Fruit fly (Drosophila melanogaster) whole organism, larva: ENCODE results near the gene CG13876.

Experiments used
- noc ChIP-seq: fragments of 200-800 bp; sonication (Bioruptor generic); optimal IDR thresholded peaks from 3 replicates; lab custom pipeline; 2019; ENCODE audit warnings: missing biosample characterization, mild to moderate bottlenecking, missing genetic modification characterization, moderate library complexity

CG13876 gene

DNA sequence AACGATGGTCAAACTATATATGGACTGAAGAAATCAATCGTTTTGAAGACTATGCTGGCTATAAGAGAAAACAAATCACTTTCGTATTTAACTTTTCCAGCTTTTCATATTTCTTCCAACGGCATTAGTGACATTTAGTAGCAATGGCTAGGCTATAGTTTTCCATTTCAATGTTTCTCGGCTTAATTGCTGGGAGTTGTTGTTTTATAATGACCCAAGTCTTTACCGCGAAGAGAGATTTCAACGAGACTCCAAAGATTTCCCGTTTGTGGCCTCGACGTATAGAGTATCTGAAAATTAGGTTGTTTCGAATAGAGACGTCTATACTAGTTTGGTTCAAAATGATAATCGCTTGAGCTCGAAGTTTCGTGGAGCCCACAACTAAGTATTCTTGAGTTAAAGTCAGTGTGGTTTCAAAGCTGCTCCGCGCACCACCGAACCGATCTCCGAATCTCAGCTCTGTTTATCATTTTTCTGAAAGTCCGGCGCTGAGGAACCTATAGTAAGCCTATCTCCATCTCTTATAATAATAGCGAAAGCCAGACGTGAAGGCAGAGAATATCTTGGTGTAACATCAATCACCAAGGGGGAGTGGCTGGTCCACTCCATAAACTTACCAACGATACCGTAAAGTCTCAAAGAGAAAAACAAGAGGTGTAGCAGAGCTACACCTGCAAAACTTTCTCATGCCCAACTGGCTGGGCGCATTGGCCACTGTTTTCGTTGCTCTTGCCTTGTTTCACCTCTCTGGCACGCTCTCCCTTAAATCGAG, 26.3 kb upstream of the CG13876 start, which contains the start of gene CG13875:
Gene CG13875, plus strand, starts transcription at position 434 of the 772 bp plus-strand sequence.
- TF ChIP-seq noc (tag; lab: Kevin White, UChicago) = no peak

DNA sequence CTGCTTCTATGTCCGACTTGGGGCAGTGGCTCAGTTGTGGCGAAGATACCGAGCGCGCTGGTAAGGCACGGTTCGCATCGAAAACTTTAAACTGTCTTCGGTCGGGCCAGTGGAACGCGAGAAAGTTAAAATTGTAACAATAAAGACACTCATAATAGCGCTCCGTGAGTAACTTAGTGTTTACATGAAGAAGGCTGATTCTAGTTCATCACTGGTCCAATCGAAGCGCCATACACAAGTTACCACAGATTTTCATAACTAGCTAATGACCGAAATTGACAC, 25.7 kb upstream of the CG13876 start:
- TF ChIP-seq noc (tag; lab: Kevin White, UChicago) = no peak

DNA sequence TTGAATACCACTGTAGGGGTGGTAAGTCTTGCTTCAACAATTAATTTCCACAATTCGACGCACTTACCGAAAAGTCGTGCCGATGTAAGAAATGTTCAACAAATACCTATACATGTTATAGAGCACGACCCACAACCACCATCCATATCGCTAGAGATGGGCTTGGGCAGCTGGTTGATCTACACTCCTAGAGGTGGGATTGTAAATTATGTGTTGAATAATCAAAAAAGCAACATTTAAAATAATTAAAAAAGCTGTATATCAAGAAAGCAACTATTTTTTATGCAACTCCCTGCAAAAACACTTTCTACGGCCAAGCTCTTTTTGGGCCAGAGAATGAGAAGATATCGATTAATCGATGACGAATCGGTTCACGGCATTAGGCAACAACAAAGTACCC, 21.7 kb upstream of the CG13876 start, which contains the start of the genes CG34140, Mkp and Mtch:
Gene CG34140, minus strand, starts transcription at position 174 of the 400 bp plus-strand sequence.
Gene Mkp, minus strand, starts transcription at position 290 of the 400 bp plus-strand sequence.
Gene Mtch, plus strand, starts transcription at position 376 of the 400 bp plus-strand sequence.
- TF ChIP-seq noc (tag; lab: Kevin White, UChicago) = no peak

DNA sequence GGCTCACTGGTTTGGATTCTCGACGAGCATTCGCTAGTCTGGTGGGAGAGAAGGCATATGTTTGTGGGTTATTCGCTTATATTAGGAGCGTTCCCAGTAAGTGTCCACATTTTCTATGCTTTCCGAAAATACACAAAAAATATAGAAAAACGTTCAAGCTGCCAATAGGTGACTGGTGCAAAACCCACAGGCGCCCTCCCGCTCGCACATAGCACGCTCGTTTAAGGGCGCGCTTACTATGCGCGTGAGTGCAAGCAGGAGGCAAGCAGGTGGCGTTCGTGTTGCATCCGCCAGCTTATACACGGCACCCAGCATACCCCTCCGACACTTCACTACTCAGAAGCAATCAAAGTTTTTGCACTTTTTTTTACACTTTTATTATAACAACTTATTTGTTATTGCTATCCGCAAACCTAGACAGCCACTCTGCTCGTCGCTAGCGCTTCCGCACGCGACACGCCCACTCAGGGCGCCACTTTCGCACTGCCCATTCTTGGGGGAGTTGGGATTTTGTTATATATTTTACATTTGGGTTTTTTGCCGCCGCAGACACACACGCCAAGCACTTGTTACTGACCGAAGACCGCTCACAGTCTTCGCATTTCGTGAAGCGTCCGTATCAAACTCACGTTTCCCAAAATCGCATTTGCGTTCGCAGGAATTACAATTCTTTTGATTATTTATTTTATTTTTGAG, 6.7 kb upstream of the CG13876 start:
- no peak for TF ChIP-seq noc (tag; lab: Kevin White, UChicago)

dm6 chr3L:199754-200596, 6.0 kb upstream of the CG13876 start, which contains the start of the genes rno and mri:
Gene rno, minus strand, starts transcription at chr3L:199762.
Gene mri, plus strand, starts transcription at chr3L:200174.
- TF ChIP-seq noc (tag; lab: Kevin White, UChicago) = peak; percentile 65

DNA sequence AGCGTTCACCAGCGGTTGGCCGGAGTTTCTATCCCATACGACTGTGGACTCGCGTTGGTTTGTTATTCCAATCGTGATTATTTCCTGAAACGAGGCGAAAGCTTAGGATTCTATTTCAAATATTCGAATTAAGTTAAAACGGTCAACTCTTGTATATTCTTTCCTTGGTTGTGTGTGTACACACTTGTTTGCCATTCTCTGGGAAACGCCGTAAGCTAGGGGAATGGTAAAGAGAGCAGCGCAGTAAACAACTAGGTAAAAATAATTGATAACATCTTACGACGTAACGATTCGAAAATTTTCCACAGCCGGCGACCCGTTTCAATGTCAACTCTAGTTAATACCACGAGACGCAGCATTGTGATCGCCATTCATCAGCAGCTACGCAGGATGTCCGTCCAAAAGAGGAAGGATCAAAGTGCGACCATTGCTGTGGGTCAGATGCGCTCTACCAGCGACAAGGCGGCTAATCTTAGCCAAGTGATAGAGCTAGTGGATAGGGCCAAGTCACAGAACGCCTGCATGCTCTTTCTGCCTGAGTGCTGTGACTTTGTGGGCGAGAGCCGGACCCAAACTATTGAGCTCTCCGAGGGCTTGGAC, 2.3 kb upstream of the CG13876 start, which contains the start of gene NitFhit:
Gene NitFhit, plus strand, starts transcription at position 195 of the 600 bp plus-strand sequence.
- TF ChIP-seq noc (tag; lab: Kevin White, UChicago) = peak; percentile 16

DNA sequence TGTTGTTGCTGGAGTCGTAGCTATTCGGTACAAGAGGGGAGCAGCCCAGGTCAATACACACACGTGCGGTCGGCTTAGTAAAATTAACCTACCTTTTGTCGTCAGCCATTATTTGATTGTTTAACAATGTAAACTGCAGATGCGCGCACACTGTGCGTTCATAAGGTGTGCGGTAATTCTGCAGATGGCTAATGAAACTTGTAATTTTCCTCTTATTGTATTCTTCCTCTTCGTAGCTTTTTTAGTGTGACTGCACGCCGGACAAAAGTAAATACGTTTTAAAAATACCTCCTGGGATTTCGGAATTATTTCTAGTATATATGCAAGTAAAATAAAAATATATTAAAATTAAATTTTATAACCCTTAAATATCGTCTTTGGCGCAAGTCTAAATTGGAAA, 5.3 kb downstream of the CG13876 start, which contains the start of gene Prp4k:
Gene Prp4k, minus strand, starts transcription at position 258 of the 400 bp plus-strand sequence.
- TF ChIP-seq noc (tag; lab: Kevin White, UChicago) = no peak

- TF ChIP-seq noc (tag; lab: Kevin White, UChicago) = no peak
Measured at dm6 chr3L:212520-212919, 6.6 kb downstream of the CG13876 start, which contains the start of the genes thoc7 and Dis3l2. Gene thoc7, minus strand, starts transcription at chr3L:212687. Gene Dis3l2, plus strand, starts transcription at chr3L:212709.

- no peak for TF ChIP-seq noc (tag; lab: Kevin White, UChicago)
Measured at dm6 chr3L:216325-216724, 10.4 kb downstream of the CG13876 start, which contains the start of gene Kaz1-ORFB. Gene Kaz1-ORFB, plus strand, starts transcription at chr3L:216625.

DNA sequence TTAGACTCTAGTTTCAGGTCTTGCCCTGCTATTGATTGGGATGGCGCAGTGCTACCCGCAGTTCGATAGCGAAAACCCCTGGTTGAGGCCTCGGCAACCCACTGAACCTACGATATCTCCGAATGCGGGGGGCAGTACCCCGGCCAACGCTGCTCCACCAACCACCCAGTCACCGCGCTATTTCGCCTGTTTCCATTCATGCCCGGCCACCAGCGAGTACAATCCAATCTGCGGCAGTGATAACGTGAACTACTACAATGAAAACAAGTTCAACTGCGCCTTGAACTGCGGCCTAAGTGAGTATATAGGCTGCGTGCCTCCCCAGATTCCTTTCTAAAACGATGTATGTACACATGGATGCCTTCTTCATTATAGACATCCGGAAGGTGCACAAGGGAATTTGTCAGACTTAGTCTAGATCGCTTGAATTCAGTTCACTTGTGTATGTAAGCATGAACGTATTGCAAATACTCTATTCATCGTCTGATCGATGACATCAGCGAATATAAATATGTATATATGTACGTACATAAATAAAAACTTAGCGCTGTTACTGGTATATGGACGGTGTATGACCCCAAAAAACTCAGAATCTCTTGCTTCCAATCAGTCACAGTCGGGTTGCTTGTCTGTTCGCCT, 11.7 kb downstream of the CG13876 start, which contains the start of gene CG13877:
Gene CG13877, plus strand, starts transcription at position 589 of the 639 bp plus-strand sequence.
- TF ChIP-seq noc (tag; lab: Kevin White, UChicago) = no peak

DNA sequence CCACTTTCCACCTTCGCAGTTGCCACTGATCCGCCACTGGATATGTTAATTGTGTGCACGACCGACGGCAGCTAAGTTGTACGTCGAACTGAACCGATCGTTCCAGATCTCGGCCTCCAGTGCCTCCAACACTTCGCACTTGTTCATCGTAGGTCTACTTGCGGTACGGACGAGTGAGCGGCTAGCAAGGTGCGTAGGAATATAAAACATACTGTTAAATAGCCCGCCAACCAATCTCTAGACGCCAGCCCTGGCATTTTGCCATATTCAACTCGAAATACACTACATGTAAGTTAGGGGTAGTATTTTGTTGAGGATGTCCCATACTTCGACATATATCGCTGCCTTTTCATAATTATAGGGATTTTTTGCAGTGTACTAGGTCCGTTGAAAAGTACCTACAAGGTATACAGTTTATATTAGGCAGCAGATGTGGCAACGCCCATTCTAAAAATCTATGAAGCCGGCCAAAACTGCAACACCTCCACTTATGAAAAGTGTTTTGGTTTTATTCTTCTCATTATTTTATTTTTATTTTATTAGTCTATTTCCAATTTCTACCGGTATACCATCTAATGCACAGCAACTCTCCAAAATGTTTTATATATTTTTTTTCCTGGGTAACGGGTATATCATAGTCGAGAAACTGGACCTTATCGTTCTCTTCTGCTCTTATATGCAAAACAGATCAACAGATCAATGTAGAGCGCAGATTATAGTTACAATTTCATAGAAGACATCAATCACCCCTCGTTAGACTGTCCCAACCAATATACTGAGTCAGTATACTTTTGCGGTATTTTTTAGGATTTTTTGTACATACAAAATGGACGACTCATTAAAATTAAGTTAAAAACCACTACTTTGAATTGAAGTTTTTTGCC, 17.3 kb downstream of the CG13876 start, which contains the start of the genes pyx and CG33229:
Gene pyx, minus strand, starts transcription at position 51 of the 884 bp plus-strand sequence.
Gene CG33229, plus strand, starts transcription at position 834 of the 884 bp plus-strand sequence.
- TF ChIP-seq noc (tag; lab: Kevin White, UChicago) = peak; percentile 64

DNA sequence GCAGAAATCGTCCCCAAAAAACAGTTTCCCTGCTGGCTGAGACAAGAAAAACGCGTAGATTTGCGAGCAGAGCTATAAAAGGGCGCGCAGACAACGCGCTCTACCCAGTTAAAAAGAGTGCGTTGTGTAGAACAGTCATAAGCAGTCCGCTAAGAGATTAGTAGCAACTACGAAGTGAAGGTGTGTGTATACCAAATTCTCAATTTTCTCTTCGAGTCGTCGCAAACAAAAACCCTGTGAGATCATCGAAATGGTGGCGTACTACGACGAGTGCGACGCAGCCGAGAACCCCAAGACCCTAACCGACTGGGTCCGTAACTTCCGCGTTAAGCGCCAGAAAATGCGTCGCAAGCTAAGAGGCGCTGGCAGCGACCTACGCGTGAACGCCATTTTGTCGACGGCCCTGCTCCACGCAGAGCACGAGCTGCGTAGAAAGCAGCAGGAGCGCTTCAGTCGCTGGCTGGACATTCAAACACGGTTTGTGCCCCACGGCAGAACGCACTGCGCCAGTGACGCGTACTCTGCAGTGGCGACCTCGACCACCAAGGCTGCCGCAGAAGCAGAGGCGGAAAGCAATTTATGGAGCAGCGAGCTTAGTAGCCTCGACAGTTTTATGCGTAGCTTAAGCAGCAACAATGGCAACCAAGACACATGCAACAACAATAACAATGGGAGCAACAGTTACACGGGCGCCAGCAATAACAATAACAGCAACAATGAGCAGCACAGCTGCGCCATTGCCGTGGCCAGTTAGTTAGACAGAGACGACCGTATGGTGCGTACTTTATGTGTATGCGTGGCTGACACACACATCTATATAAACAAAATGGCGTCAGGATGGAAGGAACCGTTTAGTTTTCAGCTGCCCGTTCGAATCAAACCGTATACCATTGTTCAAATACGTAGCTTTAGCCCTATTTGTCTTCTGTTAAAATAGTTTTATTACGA, 18.3 kb downstream of the CG13876 start:
- TF ChIP-seq noc (tag; lab: Kevin White, UChicago) = no peak
